Worm (Caenorhabditis elegans): ENCODE measurements around the gene C05C10.5.

DNA sequence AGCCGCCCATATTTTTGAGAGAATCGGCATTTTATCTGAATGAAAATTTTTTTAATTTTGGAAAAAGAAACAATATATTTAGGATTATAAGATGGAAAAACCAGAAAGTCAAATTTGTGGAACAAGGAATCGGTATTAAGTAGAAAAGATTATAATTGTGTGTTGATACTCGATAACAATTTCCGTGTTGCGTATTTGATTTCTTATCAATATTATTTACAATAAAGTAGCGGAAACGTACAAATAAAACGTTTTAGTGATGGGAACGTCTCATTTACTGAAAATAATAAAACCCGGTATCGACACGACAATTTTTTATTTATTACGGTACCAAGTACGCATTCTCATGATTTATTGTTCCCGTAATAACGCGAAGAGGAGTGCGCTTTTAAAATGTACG lies 2.0 kb upstream of the C05C10.5 start, which contains the start of gene C05C10.3:
- TF ChIP-seq unc-86 (tag; optimal IDR thresholded peaks at IDR 0.05) (no peak), vab-15 (tag; optimal IDR thresholded peaks at IDR 0.05) (no peak), unc-62 (GFP tag; optimal IDR thresholded peaks at IDR 0.05) (no peak), pax-3 (tag; optimal IDR thresholded peaks at IDR 0.05) (no peak), nhr-12 (tag; optimal IDR thresholded peaks at IDR 0.05) (no peak), efl-3 (GFP tag; optimal IDR thresholded peaks at IDR 0.05) (no peak), efl-1 (optimal IDR thresholded peaks at IDR 0.05) (no peak), efl-1 (GFP tag; optimal IDR thresholded peaks at IDR 0.05 in 1 of 2) (peak in 1 of 2 experiments; percentile 16), aha-1 (tag; optimal IDR thresholded peaks at IDR 0.05) (no peak), alr-1 (tag; optimal IDR thresholded peaks at IDR 0.05; ENCODE audit: borderline replicate concordance) (no peak), pqm-1 (tag; optimal IDR thresholded peaks at IDR 0.05) (no peak), fkh-10 (GFP tag; optimal IDR thresholded peaks at IDR 0.05) (no peak), nhr-76 (tag; optimal IDR thresholded peaks at IDR 0.05) (no peak)
